Fruit fly (Drosophila melanogaster): ENCODE data around the gene Septin2.

dm6 chr3R:20635735-20636134 lies 47.6 kb upstream of the Septin2 start:
- TF ChIP-seq usp (GFP tag; optimal IDR thresholded peaks at IDR 0.05) (no peak), CG8478 (optimal IDR thresholded peaks at IDR 0.05) (no peak), psq (optimal IDR thresholded peaks at IDR 0.05) (no peak), pan (optimal IDR thresholded peaks at IDR 0.05) (no peak), EcR (GFP tag; optimal IDR thresholded peaks at IDR 0.05) (no peak)

Measured in whole organism.